Worm (Caenorhabditis elegans) whole organism, late embryonic: ENCODE data around the gene mrpl-20.

Experiments
- ceh-2 ChIP-seq: sonication (generic microtip); optimal IDR thresholded peaks from 2 replicates; lab custom pipeline; 2016; ENCODE audit warnings: missing genotype, missing genetic modification characterization, missing compliant biosample characterization
- ceh-22 ChIP-seq: sonication (generic microtip); optimal IDR thresholded peaks from 2 replicates; lab custom pipeline; 2017; ENCODE audit warnings: missing biosample characterization, missing genetic modification characterization
- ceh-30 ChIP-seq: fragments of 150-350 bp; optimal IDR thresholded peaks from 2 replicates; lab custom pipeline; 2014; ENCODE audit warnings: missing biosample characterization, missing genetic modification characterization
- dve-1 ChIP-seq: sonication (generic microtip); optimal IDR thresholded peaks from 2 replicates; lab custom pipeline; 2017; ENCODE audit warnings: antibody characterized with exemption, mild to moderate bottlenecking, missing genetic modification characterization, missing compliant biosample characterization
- elt-2 ChIP-seq: sonication (generic microtip); optimal IDR thresholded peaks from 2 replicates; lab custom pipeline; 2016; ENCODE audit warnings: missing genetic modification reagents, missing genetic modification characterization, missing compliant biosample characterization
- fax-1 ChIP-seq: sonication (generic microtip); optimal IDR thresholded peaks from 2 replicates; lab custom pipeline; 2016; ENCODE audit warnings: missing genotype, missing genetic modification characterization, missing compliant biosample characterization
- gmeb-2 ChIP-seq: sonication (generic microtip); optimal IDR thresholded peaks from 2 replicates; lab custom pipeline; 2016; ENCODE audit warnings: missing genetic modification characterization, inconsistent platforms, missing compliant biosample characterization
- hlh-15 ChIP-seq: sonication (generic microtip); optimal IDR thresholded peaks from 2 replicates; lab custom pipeline; 2016; ENCODE audit warnings: missing genetic modification characterization, missing compliant biosample characterization
- nfya-1 ChIP-seq: sonication (generic microtip); optimal IDR thresholded peaks from 2 replicates; lab custom pipeline; 2017; ENCODE audit warnings: missing genetic modification characterization, mild to moderate bottlenecking, missing compliant biosample characterization, antibody characterized with exemption, moderate library complexity
- nhr-11 ChIP-seq: fragments of 150-350 bp; optimal IDR thresholded peaks from 2 replicates; lab custom pipeline; 2014; ENCODE audit warnings: missing biosample characterization, missing genetic modification characterization
- pha-2 ChIP-seq: sonication (generic microtip); optimal IDR thresholded peaks from 2 replicates; lab custom pipeline; 2017; ENCODE audit warnings: mild to moderate bottlenecking, missing genetic modification characterization, missing compliant biosample characterization
- unc-55 ChIP-seq: sonication (generic microtip); optimal IDR thresholded peaks from 2 replicates; lab custom pipeline; 2017; ENCODE audit warnings: missing biosample characterization, missing genetic modification reagents, missing genetic modification characterization
- ztf-16 ChIP-seq: sonication (generic microtip); optimal IDR thresholded peaks from 2 replicates; lab custom pipeline; 2017; ENCODE audit warnings: missing genetic modification characterization, missing compliant biosample characterization

DNA sequence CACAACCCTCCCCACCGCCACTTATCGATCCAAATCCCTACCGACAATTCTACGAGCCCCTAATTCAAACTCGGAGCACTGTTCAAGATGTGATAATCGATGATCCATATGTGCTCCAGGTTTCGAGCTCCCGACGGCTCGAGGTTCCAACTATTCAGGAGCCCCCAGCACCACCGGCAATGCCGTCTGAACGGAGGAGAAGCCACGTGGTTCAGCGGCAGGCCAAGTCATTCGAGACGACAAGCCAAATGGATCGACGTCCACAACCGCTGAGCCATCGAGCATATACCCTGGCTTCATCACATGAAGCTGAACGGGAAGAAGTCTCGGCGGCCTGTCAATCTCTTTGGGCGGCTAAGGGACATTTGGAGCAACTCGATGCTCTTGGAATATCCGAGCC, 37.5 kb upstream of the mrpl-20 start:
- no peak for TF ChIP-seq dve-1 (tag; lab: Kevin White, UChicago)
- no peak for TF ChIP-seq nfya-1 (tag; lab: Kevin White, UChicago)
- TF ChIP-seq gmeb-2 (tag; lab: Kevin White, UChicago), result no peak
- TF ChIP-seq unc-55, result no peak
- no peak for TF ChIP-seq ceh-22 (tag; lab: Kevin White, UChicago)
- no peak for TF ChIP-seq nhr-11 (tag; lab: Kevin White, UChicago)
- TF ChIP-seq ztf-16 (tag; lab: Kevin White, UChicago), result no peak
- no peak for TF ChIP-seq ceh-2 (tag; lab: Kevin White, UChicago)
- no peak for TF ChIP-seq elt-2 (tag; lab: Kevin White, UChicago)
- no peak for TF ChIP-seq fax-1
- no peak for TF ChIP-seq hlh-15 (tag; lab: Kevin White, UChicago)
- no peak for TF ChIP-seq pha-2
- no peak for TF ChIP-seq ceh-30
